Fruit fly (Drosophila melanogaster): ENCODE data around the gene NimB5.

DNA sequence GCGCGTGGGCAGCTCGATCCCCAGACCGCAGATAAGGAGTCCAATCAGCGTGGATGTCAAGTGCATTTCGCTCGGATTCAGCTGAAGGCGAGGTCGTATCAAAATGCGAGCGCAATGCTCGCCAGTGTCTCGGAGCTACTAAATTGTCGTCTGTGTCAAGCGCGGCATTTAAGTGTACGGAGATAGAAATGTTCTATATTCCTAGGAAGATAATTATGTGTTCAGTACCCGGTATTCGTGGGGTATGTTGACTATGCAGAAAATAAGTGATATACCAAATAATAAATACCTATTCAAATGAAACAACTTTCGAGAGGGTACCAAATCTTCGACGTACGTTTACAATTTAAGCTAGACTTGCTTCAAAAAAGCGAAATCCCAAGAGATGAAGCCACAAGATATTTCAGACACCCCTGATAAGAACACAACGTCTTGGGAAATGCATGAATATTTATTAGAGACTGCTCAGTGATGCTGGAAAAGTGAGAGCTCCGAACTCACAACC is 2.1 kb upstream of the NimB5 start, which contains the start of gene NimB3:
- TF ChIP-seq CG11617 (GFP tag; optimal IDR thresholded peaks at IDR 0.05) (no peak), cic (GFP tag; optimal IDR thresholded peaks at IDR 0.05) (no peak), CG33017 (tag; optimal IDR thresholded peaks at IDR 0.05) (no peak), toe (GFP tag; optimal IDR thresholded peaks at IDR 0.05) (no peak), CG7101 (tag; optimal IDR thresholded peaks at IDR 0.05) (no peak), tj (GFP tag; optimal IDR thresholded peaks at IDR 0.05) (no peak), CG12768 (GFP tag; optimal IDR thresholded peaks at IDR 0.05) (no peak), CG5204 (GFP tag; optimal IDR thresholded peaks at IDR 0.05) (no peak), CG1620 (GFP tag; optimal IDR thresholded peaks at IDR 0.05) (no peak), kay (GFP tag; ENCODE audit: borderline replicate concordance) (no peak), Clk (GFP tag; optimal IDR thresholded peaks at IDR 0.05) (no peak), cnc (optimal IDR thresholded peaks at IDR 0.05) (no peak)

All from whole organism, adult.